Fruit fly (Drosophila melanogaster): ENCODE data around the gene futsch.

DNA sequence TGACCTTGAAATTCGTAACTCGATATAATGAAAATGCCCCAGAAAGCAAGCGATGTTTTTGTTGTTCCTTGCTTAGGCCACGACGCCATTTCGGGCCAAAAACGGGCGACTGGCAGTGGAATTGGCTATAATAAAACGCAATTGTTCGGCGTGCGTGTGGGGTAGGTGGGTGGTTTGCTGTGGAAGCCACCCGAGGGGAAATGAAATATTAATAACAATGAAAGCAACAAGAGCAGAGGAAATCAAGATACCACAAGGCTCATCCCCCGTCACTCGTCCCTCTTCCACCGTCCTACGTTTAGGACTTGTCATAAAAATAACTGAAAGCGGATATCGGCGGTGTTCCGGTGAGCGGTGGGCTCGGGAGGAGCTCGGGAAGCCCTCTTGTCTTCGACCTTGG, 3.1 kb upstream of the futsch start:
- no peak for TF ChIP-seq Dll (optimal IDR thresholded peaks at IDR 0.05)
- TF ChIP-seq EcR (GFP tag; optimal IDR thresholded peaks at IDR 0.05) = no peak
- no peak for TF ChIP-seq CG8478 (optimal IDR thresholded peaks at IDR 0.05)
- no peak for TF ChIP-seq psq (optimal IDR thresholded peaks at IDR 0.05)
- TF ChIP-seq pan (optimal IDR thresholded peaks at IDR 0.05) = no peak
